Worm (Caenorhabditis elegans) whole organism, midembryonic: ENCODE results near the gene B0361.11.

Experiments used
- klf-2 ChIP-seq: fragments of 200-800 bp; sonication (Bioruptor generic); conservative IDR thresholded peaks from 2 replicates; pipeline ENCODE4 v1.3.6; 2022; ENCODE audit warnings: missing genetic modification reagents, missing genetic modification characterization, missing compliant biosample characterization
- med-1 ChIP-seq: sonication (generic microtip); optimal IDR thresholded peaks from 2 replicates; lab custom pipeline; 2017; ENCODE audit warnings: missing genetic modification characterization, mild to moderate bottlenecking, missing compliant biosample characterization, antibody characterized with exemption, missing genetic modification reagents; ENCODE audit not compliant: insufficient read depth
- ref-1 ChIP-seq: fragments of 200-800 bp; sonication (Bioruptor generic); conservative IDR thresholded peaks from 2 replicates; pipeline ENCODE4 v1.3.6; 2022; ENCODE audit warnings: missing genetic modification reagents, missing genetic modification characterization, missing compliant biosample characterization
- tab-1 ChIP-seq: fragments of 200-800 bp; sonication (Bioruptor generic); IDR thresholded peaks from 2 replicates; pipeline ENCODE4 v1.3.6; 2022; ENCODE audit warnings: missing genetic modification characterization, missing compliant biosample characterization
- ztf-29 ChIP-seq: fragments of 200-800 bp; sonication (Bioruptor generic); IDR thresholded peaks from 2 replicates; pipeline ENCODE4 v1.3.6; 2022; ENCODE audit warnings: missing genetic modification reagents, missing genetic modification characterization, missing compliant biosample characterization

DNA sequence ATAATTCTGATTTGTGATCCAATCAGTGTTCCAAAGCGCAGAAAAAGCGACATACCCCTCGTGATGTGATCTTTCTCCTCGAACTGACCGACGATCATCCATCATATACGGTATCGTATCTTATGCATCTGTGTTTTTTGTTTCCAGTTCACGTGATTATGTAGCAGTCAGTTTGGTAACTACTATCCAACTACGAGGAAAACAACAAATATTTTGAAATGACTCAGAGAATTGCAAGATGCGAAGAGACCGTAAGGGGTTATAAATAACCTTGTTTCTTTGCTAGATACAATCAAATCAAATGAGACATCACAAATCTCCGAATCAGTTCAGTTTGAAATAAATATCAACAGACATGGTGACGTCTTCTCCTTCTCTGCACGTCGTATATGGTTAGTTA lies 22.8 kb downstream of the B0361.11 start:
- TF ChIP-seq ztf-29 (GFP tag; lab: Robert Waterston, UW) (no peak), ref-1 (GFP tag; lab: Robert Waterston, UW) (no peak), tab-1 (no peak), klf-2 (GFP tag; lab: Robert Waterston, UW) (no peak), med-1 (GFP tag; lab: Kevin White, UChicago) (no peak)
